Worm (Caenorhabditis elegans) whole organism, late embryonic: ENCODE measurements around the gene C34C12.2.
A peak's percentile ranks its signal among the peaks of the same experiment; 100 is the strongest.
"Not testable (repeated sequence)": the region's sequence is repeated elsewhere in the genome, so short reads cannot be mapped to it uniquely, and the experiment has no call there.

ENCODE experiments used
- C08G9.2 ChIP-seq: sonication (generic microtip); optimal IDR thresholded peaks from 2 replicates; lab custom pipeline; 2016; ENCODE audit warnings: mild to moderate bottlenecking, missing genetic modification characterization, moderate library complexity, missing compliant biosample characterization
- C38D4.7 ChIP-seq: fragments of 200-800 bp; sonication (Bioruptor generic); optimal IDR thresholded peaks from 2 replicates; lab custom pipeline; 2018; ENCODE audit warnings: mild to moderate bottlenecking, missing genetic modification characterization, moderate library complexity, missing compliant biosample characterization
- K09A11.1 ChIP-seq: sonication (generic microtip); optimal IDR thresholded peaks from 2 replicates; lab custom pipeline; 2017; ENCODE audit warnings: antibody characterized with exemption, mild to moderate bottlenecking, missing genetic modification characterization, missing compliant biosample characterization; ENCODE audit not compliant: insufficient read depth
- ceh-14 ChIP-seq: sonication (generic microtip); optimal IDR thresholded peaks from 2 replicates; lab custom pipeline; 2016; ENCODE audit warnings: missing genotype, missing genetic modification characterization, missing compliant biosample characterization
- ceh-18 ChIP-seq: sonication (generic microtip); optimal IDR thresholded peaks from 2 replicates; lab custom pipeline; 2016; ENCODE audit warnings: missing genetic modification characterization, missing compliant biosample characterization
- ceh-24 ChIP-seq: sonication (generic microtip); optimal IDR thresholded peaks from 2 replicates; lab custom pipeline; 2016; ENCODE audit warnings: mild to moderate bottlenecking, missing genetic modification characterization, missing compliant biosample characterization
- ceh-30 ChIP-seq: fragments of 150-350 bp; optimal IDR thresholded peaks from 2 replicates; lab custom pipeline; 2014; ENCODE audit warnings: missing biosample characterization, missing genetic modification characterization
- ceh-31 ChIP-seq: sonication (generic microtip); optimal IDR thresholded peaks from 2 replicates; lab custom pipeline; 2016; ENCODE audit warnings: missing genetic modification characterization, missing compliant biosample characterization
- ceh-34 ChIP-seq: sonication (generic microtip); optimal IDR thresholded peaks from 2 replicates; lab custom pipeline; 2016; ENCODE audit warnings: mild to moderate bottlenecking, missing genetic modification characterization, missing compliant biosample characterization
- che-1 ChIP-seq: sonication (generic microtip); optimal IDR thresholded peaks from 2 replicates; lab custom pipeline; 2016; ENCODE audit warnings: mild to moderate bottlenecking, missing genetic modification characterization, missing compliant biosample characterization
- dmd-4 ChIP-seq: sonication (generic microtip); optimal IDR thresholded peaks from 2 replicates; lab custom pipeline; 2016; ENCODE audit warnings: borderline replicate concordance, missing genetic modification characterization, missing compliant biosample characterization
- dve-1 ChIP-seq: sonication (generic microtip); optimal IDR thresholded peaks from 2 replicates; lab custom pipeline; 2017; ENCODE audit warnings: antibody characterized with exemption, mild to moderate bottlenecking, missing genetic modification characterization, missing compliant biosample characterization
- elt-2 ChIP-seq: sonication (generic microtip); optimal IDR thresholded peaks from 2 replicates; lab custom pipeline; 2016; ENCODE audit warnings: missing genetic modification reagents, missing genetic modification characterization, missing compliant biosample characterization
- ets-4 ChIP-seq: sonication (generic microtip); optimal IDR thresholded peaks from 2 replicates; lab custom pipeline; 2016; ENCODE audit warnings: missing genetic modification characterization, missing compliant biosample characterization
- fax-1 ChIP-seq: sonication (generic microtip); optimal IDR thresholded peaks from 2 replicates; lab custom pipeline; 2016; ENCODE audit warnings: missing genotype, missing genetic modification characterization, missing compliant biosample characterization
- fkh-6 ChIP-seq: sonication (generic microtip); optimal IDR thresholded peaks from 2 replicates; lab custom pipeline; 2016; ENCODE audit warnings: missing genetic modification characterization, missing compliant biosample characterization
- gmeb-2 ChIP-seq: sonication (generic microtip); optimal IDR thresholded peaks from 2 replicates; lab custom pipeline; 2016; ENCODE audit warnings: missing genetic modification characterization, inconsistent platforms, missing compliant biosample characterization
- hlh-13 ChIP-seq: fragments of 200-800 bp; sonication (Bioruptor generic); optimal IDR thresholded peaks from 2 replicates; lab custom pipeline; 2018; ENCODE audit warnings: mild to moderate bottlenecking, missing genetic modification characterization, missing compliant biosample characterization
- hlh-30 ChIP-seq: sonication (generic microtip); optimal IDR thresholded peaks from 2 replicates; lab custom pipeline; 2017; ENCODE audit warnings: antibody characterized with exemption, missing genetic modification characterization, missing compliant biosample characterization; ENCODE audit not compliant: insufficient read depth
- hlh-8 ChIP-seq: sonication (generic microtip); optimal IDR thresholded peaks from 2 replicates; lab custom pipeline; 2016; ENCODE audit warnings: missing genotype, missing genetic modification characterization, missing compliant biosample characterization
- madf-2 ChIP-seq: sonication (generic microtip); optimal IDR thresholded peaks from 2 replicates; lab custom pipeline; 2017; ENCODE audit warnings: missing genetic modification characterization, missing compliant biosample characterization
- mec-3 ChIP-seq: sonication (generic microtip); optimal IDR thresholded peaks from 2 replicates; lab custom pipeline; 2016; ENCODE audit warnings: borderline replicate concordance, missing genetic modification characterization, missing compliant biosample characterization
- nfya-1 ChIP-seq: sonication (generic microtip); optimal IDR thresholded peaks from 2 replicates; lab custom pipeline; 2017; ENCODE audit warnings: missing genetic modification characterization, mild to moderate bottlenecking, missing compliant biosample characterization, antibody characterized with exemption, moderate library complexity
- odd-2 ChIP-seq: sonication (generic microtip); optimal IDR thresholded peaks from 2 replicates; lab custom pipeline; 2017; ENCODE audit warnings: antibody characterized with exemption, mild to moderate bottlenecking, missing genetic modification characterization, missing compliant biosample characterization
- pag-3 ChIP-seq: sonication (generic microtip); optimal IDR thresholded peaks from 2 replicates; lab custom pipeline; 2016; ENCODE audit warnings: missing compliant biosample characterization, missing genetic modification characterization, borderline replicate concordance
- pat-9 ChIP-seq: fragments of 200-800 bp; sonication (Bioruptor generic); optimal IDR thresholded peaks from 2 replicates; lab custom pipeline; 2018; ENCODE audit warnings: mild to moderate bottlenecking, missing genetic modification characterization, moderate library complexity, missing compliant biosample characterization
- pax-1 ChIP-seq: fragments of 150-350 bp; optimal IDR thresholded peaks from 2 replicates; lab custom pipeline; 2014; ENCODE audit warnings: missing biosample characterization, missing genetic modification characterization
- pha-4 ChIP-seq: fragments of 150-350 bp; optimal IDR thresholded peaks from 2 replicates; lab custom pipeline; 2018; ENCODE audit warnings: missing biosample characterization, missing genetic modification reagents, missing genetic modification characterization
- pqm-1 ChIP-seq: sonication (generic microtip); optimal IDR thresholded peaks from 2 replicates; lab custom pipeline; 2016; ENCODE audit warnings: missing genetic modification characterization, missing compliant biosample characterization
- ref-2 ChIP-seq: sonication (generic microtip); optimal IDR thresholded peaks from 2 replicates; lab custom pipeline; 2016; ENCODE audit warnings: missing genetic modification characterization, missing compliant biosample characterization
- rnt-1 ChIP-seq: sonication (generic microtip); optimal IDR thresholded peaks from 2 replicates; lab custom pipeline; 2016; ENCODE audit warnings: missing genetic modification characterization, missing compliant biosample characterization
- sox-2 ChIP-seq: fragments of 200-800 bp; sonication (Bioruptor generic); IDR thresholded peaks from 2 replicates; pipeline ENCODE4 v1.3.6; 2022; ENCODE audit warnings: missing genetic modification reagents, missing genetic modification characterization, missing compliant biosample characterization
- sox-4 ChIP-seq: sonication (generic microtip); optimal IDR thresholded peaks from 2 replicates; lab custom pipeline; 2017; ENCODE audit warnings: mild to moderate bottlenecking, missing genetic modification characterization, inconsistent platforms, missing compliant biosample characterization
- syd-9 ChIP-seq: sonication (generic microtip); optimal IDR thresholded peaks from 2 replicates; lab custom pipeline; 2016; ENCODE audit warnings: mild to moderate bottlenecking, missing genetic modification characterization, moderate library complexity, missing compliant biosample characterization
- tbx-2 ChIP-seq: sonication (generic microtip); optimal IDR thresholded peaks from 2 replicates; lab custom pipeline; 2016; ENCODE audit warnings: missing genetic modification characterization, missing compliant biosample characterization
- unc-3 ChIP-seq, 2 experiments: fragments of 200-800 bp in 1 of 2; sonication (Bioruptor generic) in 1 of 2; sonication (generic microtip) in 1 of 2; conservative IDR thresholded peaks in 1 of 2; optimal IDR thresholded peaks in 1 of 2; 2 replicates each; pipeline versions ENCODE4 v1.3.6 to Lab custom; 2016 to 2022; ENCODE audit warnings: missing compliant biosample characterization in 2 of 2, missing genetic modification characterization in 2 of 2, missing genetic modification reagents in 1 of 2
- unc-42 ChIP-seq: sonication (generic microtip); optimal IDR thresholded peaks from 2 replicates; lab custom pipeline; 2016; ENCODE audit warnings: missing genotype, missing genetic modification characterization, missing compliant biosample characterization
- unc-55 ChIP-seq: sonication (generic microtip); optimal IDR thresholded peaks from 2 replicates; lab custom pipeline; 2017; ENCODE audit warnings: missing biosample characterization, missing genetic modification reagents, missing genetic modification characterization
- unc-86 ChIP-seq: sonication (generic microtip); optimal IDR thresholded peaks from 2 replicates; lab custom pipeline; 2016; ENCODE audit warnings: missing genetic modification characterization, missing compliant biosample characterization
- zip-5 ChIP-seq: sonication (generic microtip); optimal IDR thresholded peaks from 2 replicates; lab custom pipeline; 2016; ENCODE audit warnings: missing genetic modification characterization, missing compliant biosample characterization
- ztf-16 ChIP-seq: sonication (generic microtip); optimal IDR thresholded peaks from 2 replicates; lab custom pipeline; 2017; ENCODE audit warnings: missing genetic modification characterization, missing compliant biosample characterization

The C34C12.2 gene

ce11 chrIII:3452563-3453210 is 899 bp upstream of the C34C12.2 start, which contains the start of the genes K01A11.3 and C34C12.12:
TSS of gene K01A11.3 (minus strand) at chrIII:3452613.
TSS of gene C34C12.12 (plus strand) at chrIII:3453194.
- TF ChIP-seq mec-3 (tag; lab: Kevin White, UChicago) (no peak), hlh-8 (tag; lab: Kevin White, UChicago) (no peak), ceh-34 (tag; lab: Kevin White, UChicago) (no peak), gmeb-2 (tag; lab: Kevin White, UChicago) (no peak), fkh-6 (tag; lab: Kevin White, UChicago) (no peak), hlh-13 (GFP tag; lab: Kevin White, UChicago) (no peak), dmd-4 (tag; lab: Kevin White, UChicago) (no peak), pqm-1 (tag; lab: Kevin White, UChicago) (no peak), zip-5 (no peak), ceh-24 (tag; lab: Kevin White, UChicago) (no peak), ceh-14 (tag; lab: Kevin White, UChicago) (no peak), ceh-30 (tag; lab: Kevin White, UChicago) (no peak), C08G9.2 (tag; lab: Kevin White, UChicago) (no peak), tbx-2 (tag; lab: Kevin White, UChicago) (no peak), unc-42 (tag; lab: Kevin White, UChicago) (no peak), odd-2 (tag; lab: Kevin White, UChicago) (no peak), syd-9 (tag; lab: Kevin White, UChicago) (no peak)

- not testable (repeated sequence) for TF ChIP-seq odd-2 (tag; lab: Kevin White, UChicago); madf-2; pha-4 (tag; lab: Kevin White, UChicago)
These were observed 459 bp downstream of the C34C12.2 start, which contains the start of gene C34C12.1 for ce11 chrIII:3454045-3454444. TSS of gene C34C12.1 (plus strand) at chrIII:3454345.

ce11 chrIII:3456226-3456625 is 2.6 kb downstream of the C34C12.2 start:
- peak; percentile 52 for TF ChIP-seq C08G9.2 (tag; lab: Kevin White, UChicago)
- TF ChIP-seq ceh-30 (tag; lab: Kevin White, UChicago) = peak; percentile 53
- peak; percentile 83 for TF ChIP-seq ceh-18
- TF ChIP-seq odd-2 (tag; lab: Kevin White, UChicago) = no peak
- TF ChIP-seq K09A11.1 (tag; lab: Kevin White, UChicago) = peak; percentile 44
- no peak for TF ChIP-seq fkh-6 (tag; lab: Kevin White, UChicago)
- TF ChIP-seq fax-1 (tag; lab: Kevin White, UChicago) = peak; percentile 11
- peak; percentile 68 for TF ChIP-seq elt-2
- peak; percentile 64 for TF ChIP-seq tbx-2 (tag; lab: Kevin White, UChicago)
- peak; percentile 79 for TF ChIP-seq ceh-14 (tag; lab: Kevin White, UChicago)
- TF ChIP-seq pqm-1 (tag; lab: Kevin White, UChicago) = peak; percentile 49
- peak; percentile 21 for TF ChIP-seq madf-2
- peak; percentile 73 for TF ChIP-seq dve-1
- peak; percentile 30 for TF ChIP-seq pax-1 (tag; lab: Kevin White, UChicago)
- peak; percentile 50 for TF ChIP-seq unc-55 (GFP tag; lab: Kevin White, UChicago)
- peak; percentile 91 for TF ChIP-seq nfya-1
- TF ChIP-seq unc-42 (tag; lab: Kevin White, UChicago) = peak; percentile 63
- TF ChIP-seq unc-3 (GFP tag; conservative IDR thresholded peaks at IDR 0.05; lab: Robert Waterston, UW) = no peak
- peak; percentile 32 for TF ChIP-seq unc-3 (tag; optimal IDR thresholded peaks at IDR 0.05; lab: Kevin White, UChicago)
- no peak for TF ChIP-seq pag-3 (tag; lab: Kevin White, UChicago)
- peak; percentile 83 for TF ChIP-seq ref-2 (tag; lab: Kevin White, UChicago)
- TF ChIP-seq che-1 (tag; lab: Kevin White, UChicago) = no peak
- peak; percentile 17 for TF ChIP-seq rnt-1 (tag; lab: Kevin White, UChicago)
- peak; percentile 38 for TF ChIP-seq ets-4
- TF ChIP-seq ceh-31 = peak; percentile 72
- TF ChIP-seq C38D4.7 (GFP tag; lab: Kevin White, UChicago) = no peak
- peak; percentile 52 for TF ChIP-seq ztf-16 (tag; lab: Kevin White, UChicago)
- no peak for TF ChIP-seq dmd-4 (tag; lab: Kevin White, UChicago)
- no peak for TF ChIP-seq hlh-13 (GFP tag; lab: Kevin White, UChicago)
- TF ChIP-seq hlh-30 (tag; lab: Kevin White, UChicago) = peak; percentile 50
- TF ChIP-seq unc-86 = peak; percentile 44
- TF ChIP-seq pat-9 (tag; lab: Kevin White, UChicago) = no peak
- peak; percentile 78 for TF ChIP-seq ceh-34 (tag; lab: Kevin White, UChicago)
- no peak for TF ChIP-seq sox-4 (tag; lab: Kevin White, UChicago)
- TF ChIP-seq sox-2 (GFP tag; lab: Robert Waterston, UW) = peak; percentile 12; the same call in 1 of the 2 replicates
